Fruit fly (Drosophila melanogaster) whole organism, embryonic: Measurements from ENCODE around the gene Slimp.

ENCODE experiments used
- Ada2b ChIP-seq: fragments of 200-800 bp; sonication (Bioruptor generic); IDR thresholded peaks from 2 replicates; pipeline ENCODE4 v1.3.6; 2022; ENCODE audit warnings: missing biosample characterization, missing genetic modification characterization
- Asciz ChIP-seq: fragments of 200-800 bp; sonication (Bioruptor generic); optimal IDR thresholded peaks from 2 replicates; lab custom pipeline; 2017; ENCODE audit warnings: missing biosample characterization, mild to moderate bottlenecking, missing genetic modification characterization, missing genetic modification reagents
- CG10366 ChIP-seq: fragments of 200-800 bp; sonication (Bioruptor generic); IDR thresholded peaks from 2 replicates; pipeline ENCODE4 v1.3.6; 2022; ENCODE audit warnings: missing biosample characterization, missing genetic modification characterization
- CG10654 ChIP-seq: fragments of 200-800 bp; sonication (Bioruptor generic); optimal IDR thresholded peaks from 2 replicates; lab custom pipeline; 2016; ENCODE audit warnings: missing biosample characterization, missing genetic modification characterization
- CG13123 ChIP-seq: fragments of 200-800 bp; sonication (Bioruptor generic); optimal IDR thresholded peaks from 2 replicates; lab custom pipeline; 2016; ENCODE audit warnings: missing biosample characterization, missing genetic modification characterization
- CG13296 ChIP-seq: fragments of 200-800 bp; sonication (Bioruptor generic); optimal IDR thresholded peaks from 3 replicates; lab custom pipeline; 2018; ENCODE audit warnings: missing biosample characterization, mild to moderate bottlenecking, missing genetic modification characterization
- CG1529 ChIP-seq: fragments of 200-800 bp; sonication (Bioruptor generic); optimal IDR thresholded peaks from 3 replicates; lab custom pipeline; 2018; ENCODE audit warnings: missing biosample characterization, missing genetic modification characterization
- CG17328 ChIP-seq: fragments of 200-800 bp; sonication (Bioruptor generic); IDR thresholded peaks from 2 replicates; pipeline ENCODE4 v1.3.6; 2022; ENCODE audit warnings: missing biosample characterization, missing genetic modification characterization
- CG17612 ChIP-seq: fragments of 200-800 bp; sonication (Bioruptor generic); IDR thresholded peaks from 2 replicates; pipeline ENCODE4 v1.3.6; 2022; ENCODE audit warnings: missing biosample characterization, missing genetic modification characterization
- CG18599 ChIP-seq: fragments of 200-800 bp; sonication (Bioruptor generic); optimal IDR thresholded peaks from 3 replicates; lab custom pipeline; 2017; ENCODE audit warnings: missing biosample characterization, missing genetic modification characterization, mild to moderate bottlenecking, moderate library complexity, missing genetic modification reagents
- CG2129 ChIP-seq: fragments of 200-800 bp; sonication (Bioruptor generic); IDR thresholded peaks from 2 replicates; pipeline ENCODE4 v1.3.6; 2022; ENCODE audit warnings: missing biosample characterization, missing genetic modification characterization; ENCODE audit not compliant: partially characterized antibody
- CG31365 ChIP-seq: fragments of 200-800 bp; sonication (Bioruptor generic); optimal IDR thresholded peaks from 2 replicates; lab custom pipeline; 2018; ENCODE audit warnings: missing biosample characterization, mild to moderate bottlenecking, missing genetic modification characterization
- CG31441 ChIP-seq: fragments of 200-800 bp; sonication (Bioruptor generic); IDR thresholded peaks from 2 replicates; pipeline ENCODE4 v1.3.6; 2022; ENCODE audit warnings: missing biosample characterization, missing genetic modification characterization
- CG4328 ChIP-seq: fragments of 200-800 bp; sonication (Bioruptor generic); optimal IDR thresholded peaks from 3 replicates; lab custom pipeline; 2017; ENCODE audit warnings: missing biosample characterization, missing genetic modification reagents, missing genetic modification characterization
- CG4820 ChIP-seq: fragments of 200-800 bp; sonication (Bioruptor generic); optimal IDR thresholded peaks from 3 replicates; lab custom pipeline; 2016; ENCODE audit warnings: missing biosample characterization, missing genetic modification characterization
- CG6654 ChIP-seq: fragments of 200-800 bp; sonication (Bioruptor generic); optimal IDR thresholded peaks from 2 replicates; lab custom pipeline; 2017; ENCODE audit warnings: missing biosample characterization, mild to moderate bottlenecking, missing genetic modification characterization
- CG9215 ChIP-seq: fragments of 200-800 bp; sonication (Bioruptor generic); IDR thresholded peaks from 2 replicates; pipeline ENCODE4 v1.3.6; 2022; ENCODE audit warnings: missing biosample characterization, missing genetic modification characterization
- CG9609 ChIP-seq: fragments of 200-800 bp; sonication (Bioruptor generic); optimal IDR thresholded peaks from 3 replicates; lab custom pipeline; 2016; ENCODE audit warnings: missing biosample characterization, missing genetic modification characterization
- Chrac-16 ChIP-seq: fragments of 200-800 bp; sonication (Bioruptor generic); optimal IDR thresholded peaks from 3 replicates; lab custom pipeline; 2016; ENCODE audit warnings: missing biosample characterization, missing genetic modification characterization
- D ChIP-seq, 2 experiments: fragments of 200-800 bp in 1 of 2; fragments of >200 bp in 1 of 2; sonication (Bioruptor generic) in 1 of 2; optimal IDR thresholded peaks; 2 replicates in 1 of 2; 3 replicates in 1 of 2; lab custom pipeline; 2017; ENCODE audit warnings: mild to moderate bottlenecking in 1 of 2, missing biosample characterization in 1 of 2, missing genetic modification characterization in 1 of 2, missing genetic modification reagents in 1 of 2
- Dref ChIP-seq: fragments of 200-800 bp; sonication (Bioruptor generic); IDR thresholded peaks from 2 replicates; pipeline ENCODE4 v1.3.6; 2022; ENCODE audit warnings: missing biosample characterization, missing genetic modification characterization
- H15 ChIP-seq: fragments of 200-800 bp; sonication (Bioruptor generic); IDR thresholded peaks from 3 replicates; pipeline ENCODE4 v1.3.6; 2022; ENCODE audit warnings: missing biosample characterization, missing genetic modification characterization
- HLHmδ ChIP-seq: fragments of 200-800 bp; sonication (Bioruptor generic); optimal IDR thresholded peaks from 2 replicates; lab custom pipeline; 2018; ENCODE audit warnings: missing biosample characterization, mild to moderate bottlenecking, missing genetic modification characterization, moderate library complexity
- NC2α ChIP-seq: fragments of 200-800 bp; sonication (Bioruptor generic); optimal IDR thresholded peaks from 2 replicates; lab custom pipeline; 2016; ENCODE audit warnings: missing biosample characterization, missing genetic modification characterization
- Nf-YC ChIP-seq: fragments of 200-800 bp; optimal IDR thresholded peaks from 3 replicates; lab custom pipeline; 2019; ENCODE audit warnings: missing biosample characterization, mild to moderate bottlenecking, missing genetic modification characterization, moderate library complexity
- PHDP ChIP-seq: fragments of 200-800 bp; sonication (Bioruptor generic); optimal IDR thresholded peaks from 3 replicates; lab custom pipeline; 2018; ENCODE audit warnings: missing biosample characterization, mild to moderate bottlenecking, missing genetic modification characterization, moderate library complexity
- Ptx1 ChIP-seq: fragments of 200-800 bp; sonication (Bioruptor generic); IDR thresholded peaks from 2 replicates; pipeline ENCODE4 v1.3.6; 2022; ENCODE audit warnings: missing biosample characterization, missing genetic modification characterization
- ac ChIP-seq: fragments of 200-800 bp; sonication (Bioruptor generic); optimal IDR thresholded peaks from 3 replicates; lab custom pipeline; 2017; ENCODE audit warnings: missing biosample characterization, mild to moderate bottlenecking, missing genetic modification characterization
- ara ChIP-seq: fragments of 200-800 bp; sonication (Bioruptor generic); IDR thresholded peaks from 2 replicates; pipeline ENCODE4 v1.3.6; 2022; ENCODE audit warnings: missing biosample characterization, missing genetic modification characterization
- bigmax ChIP-seq: fragments of 200-800 bp; sonication (Bioruptor generic); optimal IDR thresholded peaks from 2 replicates; lab custom pipeline; 2018; ENCODE audit warnings: missing biosample characterization, mild to moderate bottlenecking, missing genetic modification characterization
- br ChIP-seq: fragments of >200 bp; optimal IDR thresholded peaks from 2 replicates; lab custom pipeline; 2017
- crc ChIP-seq: fragments of 200-800 bp; sonication (Bioruptor generic); optimal IDR thresholded peaks from 2 replicates; lab custom pipeline; 2016; ENCODE audit warnings: missing biosample characterization, missing genetic modification characterization
- crol ChIP-seq: fragments of 200-800 bp; sonication (Bioruptor generic); IDR thresholded peaks from 2 replicates; pipeline ENCODE4 v1.3.6; 2022; ENCODE audit warnings: missing biosample characterization, missing genetic modification characterization
- grn ChIP-seq: fragments of 200-800 bp; sonication (Bioruptor generic); optimal IDR thresholded peaks from 3 replicates; lab custom pipeline; 2017; ENCODE audit warnings: missing biosample characterization, missing genetic modification characterization
- jigr1 ChIP-seq: fragments of 200-800 bp; sonication (Bioruptor generic); IDR thresholded peaks from 3 replicates; pipeline ENCODE4 v1.3.6; 2022; ENCODE audit warnings: missing biosample characterization, missing genetic modification characterization
- knrl ChIP-seq: fragments of 200-800 bp; sonication (Bioruptor generic); IDR thresholded peaks from 3 replicates; pipeline ENCODE4 v1.3.6; 2022; ENCODE audit warnings: missing biosample characterization, missing genetic modification characterization; ENCODE audit not compliant: partially characterized antibody
- lab ChIP-seq: fragments of 200-800 bp; sonication (Bioruptor generic); optimal IDR thresholded peaks from 3 replicates; lab custom pipeline; 2017; ENCODE audit warnings: missing biosample characterization, missing genetic modification characterization, mild to moderate bottlenecking, moderate library complexity, missing genetic modification reagents
- nerfin-1 ChIP-seq: fragments of 200-800 bp; sonication (Bioruptor generic); optimal IDR thresholded peaks from 3 replicates; lab custom pipeline; 2019; ENCODE audit warnings: missing biosample characterization, mild to moderate bottlenecking, missing genetic modification characterization, moderate library complexity
- phol ChIP-seq: fragments of 200-800 bp; sonication (Bioruptor generic); optimal IDR thresholded peaks from 3 replicates; lab custom pipeline; 2018; ENCODE audit warnings: missing biosample characterization, mild to moderate bottlenecking, missing genetic modification characterization, moderate library complexity
- pnt ChIP-seq: fragments of 200-800 bp; sonication (Bioruptor generic); optimal IDR thresholded peaks from 3 replicates; lab custom pipeline; 2016; ENCODE audit warnings: missing biosample characterization, missing genetic modification characterization
- sim ChIP-seq: fragments of 200-800 bp; sonication (Bioruptor generic); IDR thresholded peaks from 2 replicates; pipeline ENCODE4 v1.3.6; 2022; ENCODE audit warnings: missing biosample characterization, missing genetic modification characterization
- slou ChIP-seq: fragments of 200-800 bp; sonication (Bioruptor generic); optimal IDR thresholded peaks from 3 replicates; lab custom pipeline; 2016; ENCODE audit warnings: missing biosample characterization, missing genetic modification characterization
- so ChIP-seq: fragments of 200-800 bp; sonication (Bioruptor generic); IDR thresholded peaks from 3 replicates; pipeline ENCODE4 v1.3.6; 2022; ENCODE audit warnings: missing biosample characterization, missing genetic modification characterization
- tna ChIP-seq: fragments of 200-800 bp; sonication (Bioruptor generic); IDR thresholded peaks from 2 replicates; pipeline ENCODE4 v1.3.6; 2022; ENCODE audit warnings: missing biosample characterization, missing genetic modification characterization; ENCODE audit not compliant: partially characterized antibody
- wek ChIP-seq: fragments of 200-800 bp; sonication (Bioruptor generic); optimal IDR thresholded peaks from 3 replicates; lab custom pipeline; 2018; ENCODE audit warnings: missing biosample characterization, mild to moderate bottlenecking, missing genetic modification characterization, moderate library complexity
- zen ChIP-seq: fragments of 200-800 bp; sonication (Bioruptor generic); optimal IDR thresholded peaks from 3 replicates; lab custom pipeline; 2018; ENCODE audit warnings: missing biosample characterization, mild to moderate bottlenecking, missing genetic modification characterization, moderate library complexity
- zf30C ChIP-seq: fragments of 200-800 bp; sonication (Bioruptor generic); optimal IDR thresholded peaks from 3 replicates; lab custom pipeline; 2018; ENCODE audit warnings: missing biosample characterization, mild to moderate bottlenecking, missing genetic modification characterization
- zfh1 ChIP-seq: fragments of 200-800 bp; sonication (Bioruptor generic); IDR thresholded peaks from 3 replicates; pipeline ENCODE4 v1.3.6; 2022; ENCODE audit warnings: missing biosample characterization, missing genetic modification characterization

The Slimp gene

dm6 chr3R:24099039-24100026 lies 49.4 kb downstream of the Slimp start (continued):
- peak; percentile 63 for TF ChIP-seq CG9215 (GFP tag; lab: Robert Waterston, UW)
- TF ChIP-seq ara (GFP tag; lab: Robert Waterston, UW), result peak; percentile 76; the same call in 1 of the 2 replicates
- no peak for TF ChIP-seq wek (GFP tag; lab: Kevin White, UChicago)
- TF ChIP-seq Chrac-16, result peak; percentile 80
- no peak for TF ChIP-seq D (optimal IDR thresholded peaks at IDR 0.05; lab: Kevin White, UChicago)
- peak; percentile 45 for TF ChIP-seq D (GFP tag; optimal IDR thresholded peaks at IDR 0.05; lab: Kevin White, UChicago)
- no peak for TF ChIP-seq br (lab: Kevin White, UChicago)
- TF ChIP-seq CG31441 (GFP tag; lab: Robert Waterston, UW), result peak; percentile 51
- peak; percentile 50 for TF ChIP-seq zen (tag; lab: Kevin White, UChicago)
- TF ChIP-seq tna, result no peak
- TF ChIP-seq CG13123 (GFP tag; lab: Kevin White, UChicago), result peak; percentile 64
- TF ChIP-seq Ptx1 (GFP tag; lab: Robert Waterston, UW), result peak; percentile 84
- peak; percentile 80 for TF ChIP-seq zfh1 (GFP tag; lab: Robert Waterston, UW)
- no peak for TF ChIP-seq CG17612 (GFP tag; lab: Robert Waterston, UW)
- TF ChIP-seq zf30C, result peak; percentile 9
- TF ChIP-seq H15 (GFP tag; lab: Robert Waterston, UW), result peak; percentile 86
- peak; percentile 74 for TF ChIP-seq CG17328 (GFP tag; lab: Robert Waterston, UW)
- peak; percentile 80 for TF ChIP-seq CG18599 (GFP tag; lab: Kevin White, UChicago)
- peak; percentile 78 for TF ChIP-seq crc (GFP tag; lab: Kevin White, UChicago)
- peak; percentile 18 for TF ChIP-seq nerfin-1
- TF ChIP-seq grn, result peak; percentile 47
- peak; percentile 21 for TF ChIP-seq slou (GFP tag; lab: Kevin White, UChicago)
- TF ChIP-seq HLHmδ, result no peak
- no peak for TF ChIP-seq crol
- no peak for TF ChIP-seq CG4328 (GFP tag; lab: Kevin White, UChicago)
- TF ChIP-seq CG1529 (GFP tag; lab: Kevin White, UChicago), result peak; percentile 17
- TF ChIP-seq sim (GFP tag; lab: Robert Waterston, UW), result 0 out of 2 replicates have a peak, but pooled peaks have one; percentile 54
- TF ChIP-seq jigr1 (GFP tag; lab: Robert Waterston, UW), result peak; percentile 52; the same call in 2 of the 3 replicates
- TF ChIP-seq NC2α, result peak; percentile 55
- peak; percentile 71 for TF ChIP-seq Asciz (GFP tag; lab: Kevin White, UChicago)
- TF ChIP-seq Ada2b (GFP tag; lab: Robert Waterston, UW), result peak; percentile 89
- TF ChIP-seq Dref (GFP tag; lab: Robert Waterston, UW), result no peak
- peak; percentile 35 for TF ChIP-seq CG10654 (GFP tag; lab: Kevin White, UChicago)
- TF ChIP-seq CG2129 (GFP tag; lab: Robert Waterston, UW), result no peak
- TF ChIP-seq bigmax, result no peak
- no peak for TF ChIP-seq knrl (GFP tag; lab: Robert Waterston, UW)
- peak; percentile 75 for TF ChIP-seq phol (tag; lab: Kevin White, UChicago)
- TF ChIP-seq PHDP, result peak; percentile 79
- TF ChIP-seq CG6654, result peak; percentile 37
- TF ChIP-seq CG9609, result peak; percentile 86
- peak; percentile 16 for TF ChIP-seq ac (GFP tag; lab: Kevin White, UChicago)
- TF ChIP-seq lab (GFP tag; lab: Kevin White, UChicago), result peak; percentile 86
- peak; percentile 78 for TF ChIP-seq so (GFP tag; lab: Robert Waterston, UW)
- TF ChIP-seq CG10366, result peak; percentile 87
- TF ChIP-seq CG13296, result peak; percentile 37
- no peak for TF ChIP-seq Nf-YC (tag; lab: Kevin White, UChicago)
- TF ChIP-seq CG4820 (GFP tag; lab: Kevin White, UChicago), result peak; percentile 75
- TF ChIP-seq CG31365 (tag; lab: Kevin White, UChicago), result peak; percentile 28
- peak; percentile 72 for TF ChIP-seq pnt (GFP tag; lab: Kevin White, UChicago)
